Fruit fly (Drosophila melanogaster) whole organism, prepupa: ENCODE measurements around the gene ZnT86D.

Source experiments
- CG10631 ChIP-seq: fragments of 200-800 bp; sonication (Bioruptor generic); optimal IDR thresholded peaks from 2 replicates; lab custom pipeline; 2016; ENCODE audit warnings: missing biosample characterization, missing genetic modification characterization
- CG11762 ChIP-seq: fragments of 200-800 bp; sonication (Bioruptor generic); optimal IDR thresholded peaks from 3 replicates; lab custom pipeline; 2016; ENCODE audit warnings: missing biosample characterization, missing genetic modification characterization; ENCODE audit not compliant: insufficient read depth
- CG15336 ChIP-seq: fragments of 200-800 bp; sonication (Bioruptor generic); IDR thresholded peaks from 2 replicates; pipeline ENCODE4 v1.3.6; 2022; ENCODE audit warnings: missing biosample characterization, missing genetic modification characterization
- CG3919 ChIP-seq: fragments of 200-800 bp; sonication (Bioruptor generic); optimal IDR thresholded peaks from 3 replicates; lab custom pipeline; 2016; ENCODE audit warnings: missing biosample characterization, missing genetic modification characterization
- CG6276 ChIP-seq: fragments of 200-800 bp; sonication (Bioruptor generic); optimal IDR thresholded peaks from 2 replicates; lab custom pipeline; 2017; ENCODE audit warnings: missing biosample characterization, mild to moderate bottlenecking, missing genetic modification characterization
- CG6792 ChIP-seq: fragments of 200-800 bp; sonication (Bioruptor generic); optimal IDR thresholded peaks from 3 replicates; lab custom pipeline; 2016; ENCODE audit warnings: missing biosample characterization, missing genetic modification characterization
- CG6808 ChIP-seq: fragments of 200-800 bp; sonication (Bioruptor generic); optimal IDR thresholded peaks from 3 replicates; lab custom pipeline; 2017; ENCODE audit warnings: missing biosample characterization, missing genetic modification characterization, mild to moderate bottlenecking, moderate library complexity, missing genetic modification reagents
- CG6854 ChIP-seq: fragments of 200-800 bp; sonication (Bioruptor generic); optimal IDR thresholded peaks from 2 replicates; lab custom pipeline; 2017; ENCODE audit warnings: missing biosample characterization, mild to moderate bottlenecking, missing genetic modification characterization
- CG9139 ChIP-seq: fragments of 200-800 bp; sonication (Bioruptor generic); optimal IDR thresholded peaks from 3 replicates; lab custom pipeline; 2017; ENCODE audit warnings: missing biosample characterization, mild to moderate bottlenecking, missing genetic modification characterization
- Eip78C ChIP-seq: fragments of 200-800 bp; sonication (Bioruptor generic); peaks from one replicate; lab custom pipeline; 2016; ENCODE audit warnings: missing biosample characterization, missing genetic modification characterization
- Eip93F ChIP-seq: fragments of 200-800 bp; sonication (Bioruptor generic); optimal IDR thresholded peaks from 2 replicates; lab custom pipeline; 2016; ENCODE audit warnings: missing biosample characterization, mild to moderate bottlenecking, missing genetic modification characterization
- Ets96B ChIP-seq: fragments of 200-800 bp; optimal IDR thresholded peaks from 2 replicates; lab custom pipeline; 2019; ENCODE audit warnings: missing biosample characterization, mild to moderate bottlenecking, missing genetic modification characterization, moderate library complexity
- Hr38 ChIP-seq: sonication (Bioruptor generic); optimal IDR thresholded peaks from 2 replicates; lab custom pipeline; 2016; ENCODE audit warnings: missing biosample characterization, missing genetic modification characterization
- Hr39 ChIP-seq: fragments of 200-800 bp; sonication (Bioruptor generic); optimal IDR thresholded peaks from 2 replicates; lab custom pipeline; 2016; ENCODE audit warnings: missing biosample characterization, missing genetic modification characterization
- Met ChIP-seq: fragments of 200-800 bp; sonication (Bioruptor generic); optimal IDR thresholded peaks from 3 replicates; lab custom pipeline; 2016; ENCODE audit warnings: missing biosample characterization, missing genetic modification characterization
- OdsH ChIP-seq: fragments of 200-800 bp; sonication (Bioruptor generic); optimal IDR thresholded peaks from 3 replicates; lab custom pipeline; 2016; ENCODE audit warnings: missing biosample characterization, missing genetic modification characterization
- Sox14 ChIP-seq: fragments of 200-800 bp; sonication (Bioruptor generic); optimal IDR thresholded peaks from 3 replicates; lab custom pipeline; 2016; ENCODE audit warnings: missing biosample characterization, missing genetic modification characterization
- Sox15 ChIP-seq: fragments of 200-800 bp; sonication (Bioruptor generic); optimal IDR thresholded peaks from 3 replicates; lab custom pipeline; 2016; ENCODE audit warnings: missing biosample characterization, missing genetic modification characterization
- achi ChIP-seq: fragments of 200-800 bp; sonication (Bioruptor generic); optimal IDR thresholded peaks from 3 replicates; lab custom pipeline; 2016; ENCODE audit warnings: missing biosample characterization, missing genetic modification characterization
- acj6 ChIP-seq: fragments of 200-800 bp; sonication (Bioruptor generic); optimal IDR thresholded peaks from 3 replicates; lab custom pipeline; 2016; ENCODE audit warnings: missing biosample characterization, missing genetic modification characterization
- cyc ChIP-seq: fragments of 200-800 bp; sonication (Bioruptor generic); optimal IDR thresholded peaks from 3 replicates; lab custom pipeline; 2016; ENCODE audit warnings: missing biosample characterization, missing genetic modification characterization
- dsx ChIP-seq: fragments of 200-800 bp; optimal IDR thresholded peaks from 3 replicates; lab custom pipeline; 2019; ENCODE audit warnings: missing biosample characterization, mild to moderate bottlenecking, missing genetic modification characterization, moderate library complexity; ENCODE audit not compliant: poor library complexity, severe bottlenecking
- esn ChIP-seq: fragments of 200-800 bp; sonication (Bioruptor generic); optimal IDR thresholded peaks from 2 replicates; lab custom pipeline; 2016; ENCODE audit warnings: missing biosample characterization, mild to moderate bottlenecking, missing genetic modification characterization, moderate library complexity
- fd59A ChIP-seq: fragments of 200-800 bp; sonication (Bioruptor generic); optimal IDR thresholded peaks from 2 replicates; lab custom pipeline; 2017; ENCODE audit warnings: missing biosample characterization, mild to moderate bottlenecking, missing genetic modification characterization, missing genetic modification reagents
- fd85E ChIP-seq: fragments of 200-800 bp; sonication (Bioruptor generic); optimal IDR thresholded peaks from 3 replicates; lab custom pipeline; 2016; ENCODE audit warnings: missing biosample characterization, missing genetic modification characterization
- fkh ChIP-seq: fragments of 200-800 bp; sonication (Bioruptor generic); optimal IDR thresholded peaks from 3 replicates; lab custom pipeline; 2017; ENCODE audit warnings: missing biosample characterization, mild to moderate bottlenecking, missing genetic modification characterization, moderate library complexity
- lz ChIP-seq: fragments of 200-800 bp; sonication (Bioruptor generic); optimal IDR thresholded peaks from 3 replicates; lab custom pipeline; 2016; ENCODE audit warnings: missing biosample characterization, missing genetic modification characterization
- pdm3 ChIP-seq: fragments of 200-800 bp; sonication (Bioruptor generic); optimal IDR thresholded peaks from 3 replicates; lab custom pipeline; 2016; ENCODE audit warnings: missing biosample characterization, missing genetic modification characterization
- salr ChIP-seq, 2 experiments: fragments of 200-800 bp; sonication (Bioruptor generic); optimal IDR thresholded peaks; 3 replicates each; lab custom pipeline; 2016 to 2018; ENCODE audit warnings: missing biosample characterization in 2 of 2, missing genetic modification characterization in 2 of 2, mild to moderate bottlenecking in 1 of 2
- ss ChIP-seq, 2 experiments: fragments of 200-800 bp; sonication (Bioruptor generic); optimal IDR thresholded peaks; 2 replicates in 1 of 2; 3 replicates in 1 of 2; lab custom pipeline; 2017 to 2018; ENCODE audit warnings: mild to moderate bottlenecking in 2 of 2, missing biosample characterization in 2 of 2, missing genetic modification characterization in 2 of 2, moderate library complexity in 1 of 2
- svp ChIP-seq: fragments of 200-800 bp; sonication (Bioruptor generic); peaks from one replicate; lab custom pipeline; 2016; ENCODE audit warnings: missing biosample characterization, missing genetic modification characterization
- topi ChIP-seq: fragments of 200-800 bp; sonication (Bioruptor generic); optimal IDR thresholded peaks from 3 replicates; lab custom pipeline; 2016; ENCODE audit warnings: missing biosample characterization, missing genetic modification characterization
- vri ChIP-seq: fragments of 200-800 bp; sonication (Bioruptor generic); optimal IDR thresholded peaks from 3 replicates; lab custom pipeline; 2016; ENCODE audit warnings: missing biosample characterization, mild to moderate bottlenecking, missing genetic modification characterization

The ZnT86D gene

dm6 chr3R:11243951-11244660, 29.8 kb upstream of the ZnT86D start, which contains the start of the genes CG17734 and CG5214:
Gene CG17734 (minus strand): TSS chr3R:11243999.
Gene CG5214 (plus strand): TSS chr3R:11244302.
- TF ChIP-seq OdsH (GFP tag; lab: Kevin White, UChicago) = no peak
- TF ChIP-seq Met (GFP tag; lab: Kevin White, UChicago) = no peak
- no peak for TF ChIP-seq esn
- no peak for TF ChIP-seq Ets96B (tag; lab: Kevin White, UChicago)
- peak; percentile 95 for TF ChIP-seq vri
- peak; percentile 53 for TF ChIP-seq lz
- no peak for TF ChIP-seq fd85E
- TF ChIP-seq topi (GFP tag; lab: Kevin White, UChicago) = peak; percentile 20
- TF ChIP-seq Eip78C (GFP tag; lab: Kevin White, UChicago) = peak; percentile 58
- no peak for TF ChIP-seq CG15336
- TF ChIP-seq CG6808 = no peak
- peak; percentile 30 for TF ChIP-seq cyc (GFP tag; lab: Kevin White, UChicago)
- TF ChIP-seq acj6 (GFP tag; lab: Kevin White, UChicago) = no peak
- TF ChIP-seq ss (GFP tag; optimal IDR thresholded peaks at IDR 0.05; lab: Kevin White, UChicago) = no peak
- no peak for TF ChIP-seq CG6276
- TF ChIP-seq CG6792 = no peak
- no peak for TF ChIP-seq Eip93F (GFP tag; lab: Kevin White, UChicago)
- TF ChIP-seq CG6854 = no peak
- no peak for TF ChIP-seq CG11762 (GFP tag; lab: Kevin White, UChicago)
- no peak for TF ChIP-seq CG9139 (GFP tag; lab: Kevin White, UChicago)
- TF ChIP-seq Sox14 (GFP tag; lab: Kevin White, UChicago) = peak; percentile 32
- TF ChIP-seq achi (GFP tag; lab: Kevin White, UChicago) = peak; percentile 98

dm6 chr3R:11243057-11243740, 28.9 kb upstream of the ZnT86D start:
- TF ChIP-seq vri = peak; percentile 90
- TF ChIP-seq fkh (GFP tag; lab: Kevin White, UChicago) = peak; percentile 85
- TF ChIP-seq CG9139 (GFP tag; lab: Kevin White, UChicago) = peak; percentile 58
- TF ChIP-seq dsx (GFP tag; lab: Kevin White, UChicago) = no peak
- TF ChIP-seq svp (GFP tag; lab: Kevin White, UChicago) = peak; percentile 81
- TF ChIP-seq Ets96B (tag; lab: Kevin White, UChicago) = peak; percentile 16
- TF ChIP-seq CG10631 (GFP tag; lab: Kevin White, UChicago) = no peak
- TF ChIP-seq salr (GFP tag; optimal IDR thresholded peaks at IDR 0.05; lab: Kevin White, UChicago) = no peak
- TF ChIP-seq CG3919 (GFP tag; lab: Kevin White, UChicago) = no peak
- TF ChIP-seq fd59A (GFP tag; lab: Kevin White, UChicago) = no peak

dm6 chr3R:11240891-11241290, 26.6 kb upstream of the ZnT86D start, which contains the start of the genes scpr-B and scpr-A:
Gene scpr-B (minus strand): TSS chr3R:11240991.
Gene scpr-A (plus strand): TSS chr3R:11241183.
- TF ChIP-seq Hr38 (no peak), pdm3 (GFP tag; lab: Kevin White, UChicago) (no peak), topi (GFP tag; lab: Kevin White, UChicago) (no peak), Hr39 (GFP tag; lab: Kevin White, UChicago) (no peak), salr (GFP tag; optimal IDR thresholded peaks at IDR 0.05; lab: Kevin White, UChicago) (no peak)

- no peak for TF ChIP-seq Sox15 (GFP tag; lab: Kevin White, UChicago)
- TF ChIP-seq fkh (GFP tag; lab: Kevin White, UChicago) = peak; percentile 54
Measured at dm6 chr3R:11237598-11237997, 23.3 kb upstream of the ZnT86D start, which contains the start of gene CG31388. Gene CG31388 (plus strand): TSS chr3R:11237815.
